Comparison of ENCODE assay signal across 1 fruit fly cellular context in the genomic region with DNA sequence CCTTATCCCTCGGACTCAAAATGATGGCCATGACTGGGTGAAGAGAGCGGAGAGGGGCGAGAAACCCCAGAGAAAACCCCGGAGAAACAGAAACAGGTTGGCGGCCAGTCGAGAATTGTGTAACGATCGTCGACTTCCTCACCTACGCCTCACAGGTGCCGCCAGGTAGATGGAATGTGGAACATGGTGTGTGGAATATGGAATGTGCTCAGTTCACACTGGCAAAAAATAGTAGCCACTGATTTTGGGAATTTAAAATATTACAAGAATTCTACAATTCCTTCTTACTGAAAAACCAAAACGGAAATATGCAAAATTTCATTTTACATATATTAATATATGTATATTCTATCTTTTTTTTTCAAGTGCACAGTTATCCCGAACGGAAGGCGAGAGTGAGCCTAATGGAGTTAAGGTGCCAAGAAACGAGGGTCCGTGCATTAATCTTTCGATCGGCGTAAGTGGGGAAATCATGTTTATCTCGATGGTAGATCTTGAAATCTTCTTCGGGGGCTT.
A peak's percentile ranks its signal among the peaks of the same experiment; 100 is the strongest.
TF ChIP-seq lines count a peak whose summit lies in the region.

No protein-coding gene starts in this region.

TF ChIP-seq in whole organism, embryonic, 481 proteins besides CTCF, POLR2A, EP300 and RAD21 (continued from another document):
- TF ChIP-seq CG7839 (tag; optimal IDR thresholded peaks at IDR 0.05; lab: Kevin White, UChicago) (peak; percentile 89), CG4707 (GFP tag; optimal IDR thresholded peaks at IDR 0.05; lab: Kevin White, UChicago) (peak; percentile 36), D (optimal IDR thresholded peaks at IDR 0.05; lab: Kevin White, UChicago) (no peak), D (GFP tag; optimal IDR thresholded peaks at IDR 0.05; lab: Kevin White, UChicago) (peak; percentile 82), pum (GFP tag; optimal IDR thresholded peaks at IDR 0.05; lab: Kevin White, UChicago) (no peak), sim (GFP tag; IDR thresholded peaks at IDR 0.05; lab: Robert Waterston, UW) (peak; percentile 83), Hmr (GFP tag; optimal IDR thresholded peaks at IDR 0.05; lab: Kevin White, UChicago) (peak; percentile 68), CG16813 (GFP tag; IDR thresholded peaks at IDR 0.05; lab: Robert Waterston, UW; ENCODE audit: partially characterized antibody) (no peak), CG5245 (GFP tag; optimal IDR thresholded peaks at IDR 0.05; lab: Kevin White, UChicago) (peak; percentile 51)
